Worm (Caenorhabditis elegans): Measurements from ENCODE around the gene Y49A3A.4.
"Not testable (repeated sequence)": the region's sequence is repeated elsewhere in the genome, so short reads cannot be mapped to it uniquely, and the experiment has no call there.

The Y49A3A.4 gene

ce11 chrV:14308164-14308563 lies 50.5 kb downstream of the Y49A3A.4 start, which contains the start of gene spig-5:
TSS of gene spig-5 (plus strand) at chrV:14308464.
- TF ChIP-seq dao-5, W03F9.2, him-1 (tag; optimal IDR thresholded peaks at IDR 0.05): not testable (repeated sequence)

Data from whole organism, L4/young adult.